Worm (Caenorhabditis elegans) whole organism, L3 larva: ENCODE measurements around the gene ribo-1.
A peak's percentile ranks its signal among the peaks of the same experiment; 100 is the strongest.

Experiments used
- R02D3.7 ChIP-seq: fragments of 150-350 bp; optimal IDR thresholded peaks from 2 replicates; lab custom pipeline; 2014; ENCODE audit warnings: missing biosample characterization, missing genetic modification characterization
- aly-2 ChIP-seq: fragments of 150-350 bp; optimal IDR thresholded peaks from 2 replicates; lab custom pipeline; 2014; ENCODE audit warnings: missing biosample characterization, missing genetic modification characterization
- ama-1 ChIP-seq: fragments of 150-350 bp; optimal IDR thresholded peaks from 2 replicates; lab custom pipeline; 2018
- ceh-28 ChIP-seq: fragments of 150-350 bp; optimal IDR thresholded peaks from 2 replicates; lab custom pipeline; 2014; ENCODE audit warnings: missing biosample characterization, missing genetic modification reagents, missing genetic modification characterization
- elt-1 ChIP-seq: fragments of 150-350 bp; optimal IDR thresholded peaks from 2 replicates; lab custom pipeline; 2014; ENCODE audit warnings: missing biosample characterization, missing genetic modification characterization
- fkh-2 ChIP-seq: fragments of 150-350 bp; optimal IDR thresholded peaks from 2 replicates; lab custom pipeline; 2014; ENCODE audit warnings: missing biosample characterization, missing genetic modification reagents, missing genetic modification characterization
- hmg-11 ChIP-seq: sonication (generic microtip); optimal IDR thresholded peaks from 2 replicates; lab custom pipeline; 2016; ENCODE audit warnings: missing genetic modification characterization, missing compliant biosample characterization
- jun-1 ChIP-seq: fragments of 150-350 bp; optimal IDR thresholded peaks from 2 replicates; lab custom pipeline; 2014; ENCODE audit warnings: missing biosample characterization, missing genetic modification reagents, missing genetic modification characterization
- lin-39 ChIP-seq: fragments of 150-350 bp; optimal IDR thresholded peaks from 2 replicates; lab custom pipeline; 2018; ENCODE audit warnings: missing biosample characterization, missing genetic modification reagents, missing genetic modification characterization
- lsy-12 ChIP-seq: sonication (generic microtip); optimal IDR thresholded peaks from 2 replicates; lab custom pipeline; 2016; ENCODE audit warnings: mild to moderate bottlenecking, missing genetic modification characterization, missing compliant biosample characterization
- nfya-1 ChIP-seq: sonication (generic microtip); optimal IDR thresholded peaks from 2 replicates; lab custom pipeline; 2017; ENCODE audit warnings: missing genetic modification characterization, mild to moderate bottlenecking, missing compliant biosample characterization, antibody characterized with exemption, moderate library complexity; ENCODE audit not compliant: insufficient read depth
- nhr-11 ChIP-seq: fragments of 150-350 bp; optimal IDR thresholded peaks from 2 replicates; lab custom pipeline; 2014; ENCODE audit warnings: missing biosample characterization, missing genetic modification characterization

The ribo-1 gene

DNA sequence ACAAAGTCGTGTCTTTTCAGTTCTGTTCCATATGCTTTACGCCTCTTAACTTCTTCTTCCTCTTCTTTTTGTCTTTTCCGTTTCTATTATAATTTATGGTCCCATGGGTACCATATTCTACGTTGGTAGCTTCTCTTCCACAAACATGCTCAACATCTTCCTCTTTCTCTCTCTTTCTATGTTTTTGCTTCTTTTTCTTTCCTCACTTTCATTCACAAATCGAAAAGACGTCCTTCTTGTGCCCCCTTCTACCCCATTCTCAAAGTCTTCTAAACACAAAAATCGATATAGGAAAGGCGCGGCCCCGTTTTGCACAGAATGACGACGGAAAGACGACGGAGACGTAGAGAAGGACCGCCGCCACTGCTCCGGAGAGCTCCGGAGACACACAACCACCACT, 48.2 kb downstream of the ribo-1 start:
- no peak for TF ChIP-seq lsy-12
- peak; percentile 35 for TF ChIP-seq elt-1
- peak; percentile 50 for TF ChIP-seq lin-39 (tag; lab: Kevin White, UChicago)
- TF ChIP-seq nfya-1 (tag; lab: Kevin White, UChicago) = peak; percentile 62
- peak; percentile 2 for TF ChIP-seq ceh-28 (tag; lab: Kevin White, UChicago)

- TF ChIP-seq nhr-11 (tag; lab: Kevin White, UChicago) = no peak
- TF ChIP-seq aly-2 (tag; lab: Kevin White, UChicago) = no peak
- peak; percentile 47 for TF ChIP-seq nfya-1 (tag; lab: Kevin White, UChicago)
- no peak for TF ChIP-seq fkh-2 (tag; lab: Kevin White, UChicago)
- no peak for TF ChIP-seq R02D3.7 (tag; lab: Kevin White, UChicago)
- peak; percentile 46 for TF ChIP-seq hmg-11
- TF ChIP-seq ama-1 = no peak
- TF ChIP-seq jun-1 (tag; lab: Kevin White, UChicago) = no peak
These were observed 49.0 kb downstream of the ribo-1 start for ce11 chrIV:6959483-6959882.
